Worm (Caenorhabditis elegans): ENCODE measurements around the gene cutl-24.
A peak's percentile ranks its signal among the peaks of the same experiment; 100 is the strongest.

cutl-24 gene

ce11 chrIV:164777-165176, at the start of gene cutl-24:
Gene cutl-24 (plus strand): TSS chrIV:165077.
- peak; percentile 61 for TF ChIP-seq nhr-85 (tag)
- no peak for TF ChIP-seq irx-1 (tag; optimal IDR thresholded peaks at IDR 0.05)
- TF ChIP-seq blmp-1 (tag; optimal IDR thresholded peaks at IDR 0.05) = peak; percentile 18

- TF ChIP-seq nhr-237 (tag; optimal IDR thresholded peaks at IDR 0.05) (no peak), fkh-10 (GFP tag; optimal IDR thresholded peaks at IDR 0.05) (no peak), C04F5.9 (tag; optimal IDR thresholded peaks at IDR 0.05) (no peak), dsc-1 (tag; optimal IDR thresholded peaks at IDR 0.05) (no peak), grh-1 (GFP tag; IDR thresholded peaks at IDR 0.05) (no peak), mef-2 (tag; optimal IDR thresholded peaks at IDR 0.05) (no peak)
Measured at ce11 chrIV:118786-119185, 46.1 kb upstream of the cutl-24 start.

- TF ChIP-seq lin-13 (GFP tag; optimal IDR thresholded peaks at IDR 0.05) (no peak), nhr-11 (tag; optimal IDR thresholded peaks at IDR 0.05) (no peak), ceh-63 (GFP tag; optimal IDR thresholded peaks at IDR 0.05) (no peak), mab-9 (GFP tag; IDR thresholded peaks at IDR 0.05) (no peak), fkh-4 (tag; optimal IDR thresholded peaks at IDR 0.05; ENCODE audit: borderline replicate concordance) (no peak), alr-1 (tag; optimal IDR thresholded peaks at IDR 0.05; ENCODE audit: borderline replicate concordance) (no peak), mdl-1 (tag; optimal IDR thresholded peaks at IDR 0.05) (no peak), lin-15B (tag; optimal IDR thresholded peaks at IDR 0.05) (no peak), snpc-4 (tag; optimal IDR thresholded peaks at IDR 0.05) (no peak), Y116A8C.19 (tag; optimal IDR thresholded peaks at IDR 0.05; ENCODE audit: borderline replicate concordance) (no peak), swsn-7 (tag; optimal IDR thresholded peaks at IDR 0.05) (no peak), unc-98 (GFP tag; IDR thresholded peaks at IDR 0.05) (no peak), egl-13 (tag; optimal IDR thresholded peaks at IDR 0.05) (no peak), zag-1 (tag; optimal IDR thresholded peaks at IDR 0.05) (no peak), jun-1 (tag; optimal IDR thresholded peaks at IDR 0.05) (no peak), hpl-2 (GFP tag; optimal IDR thresholded peaks at IDR 0.05) (no peak), sup-37 (GFP tag; optimal IDR thresholded peaks at IDR 0.05) (no peak), sox-4 (tag; optimal IDR thresholded peaks at IDR 0.05) (no peak), dpl-1 (GFP tag; optimal IDR thresholded peaks at IDR 0.05) (no peak), fos-1 (tag; optimal IDR thresholded peaks at IDR 0.05) (no peak)
Measured at ce11 chrIV:119792-120191, 45.1 kb upstream of the cutl-24 start.

ce11 chrIV:121607-122006, 43.3 kb upstream of the cutl-24 start, which contains the start of gene tut-1:
Gene tut-1 (minus strand): TSS chrIV:121707.
- TF ChIP-seq pqm-1 (tag; optimal IDR thresholded peaks at IDR 0.05) (no peak), lsy-2 (tag; optimal IDR thresholded peaks at IDR 0.05) (no peak), mab-9 (GFP tag; IDR thresholded peaks at IDR 0.05) (no peak), dpl-1 (GFP tag; optimal IDR thresholded peaks at IDR 0.05) (no peak), fkh-8 (tag; optimal IDR thresholded peaks at IDR 0.05) (no peak), nhr-28 (tag; optimal IDR thresholded peaks at IDR 0.05) (no peak), egl-13 (tag; optimal IDR thresholded peaks at IDR 0.05) (no peak), tlp-1 (tag; optimal IDR thresholded peaks at IDR 0.05) (no peak), unc-62 (GFP tag; optimal IDR thresholded peaks at IDR 0.05) (no peak), mef-2 (tag; optimal IDR thresholded peaks at IDR 0.05) (no peak), sup-37 (GFP tag; optimal IDR thresholded peaks at IDR 0.05) (no peak), vab-15 (tag; optimal IDR thresholded peaks at IDR 0.05) (no peak), lin-39 (tag; optimal IDR thresholded peaks at IDR 0.05) (no peak), irx-1 (tag; optimal IDR thresholded peaks at IDR 0.05) (no peak), nhr-47 (tag; optimal IDR thresholded peaks at IDR 0.05) (no peak), efl-1 (optimal IDR thresholded peaks at IDR 0.05) (no peak), efl-1 (GFP tag; optimal IDR thresholded peaks at IDR 0.05 in 1 of 2) (no peak), ztf-4 (tag; optimal IDR thresholded peaks at IDR 0.05) (no peak), ama-1 (optimal IDR thresholded peaks at IDR 0.05) (no peak), mep-1 (tag; optimal IDR thresholded peaks at IDR 0.05) (no peak)
